Worm (Caenorhabditis elegans) whole organism, midembryonic: Measurements from ENCODE around the gene W05E10.1.

ENCODE experiments used
- T22C8.4 ChIP-seq: fragments of 200-800 bp; sonication (Bioruptor generic); IDR thresholded peaks from 2 replicates; pipeline ENCODE4 v1.3.6; 2022; ENCODE audit warnings: missing genetic modification characterization, missing compliant biosample characterization
- cog-1 ChIP-seq: sonication (generic microtip); optimal IDR thresholded peaks from 2 replicates; lab custom pipeline; 2016; ENCODE audit warnings: missing genetic modification characterization, missing compliant biosample characterization
- flt-1 ChIP-seq: fragments of 200-800 bp; sonication (Bioruptor generic); IDR thresholded peaks from 2 replicates; pipeline ENCODE4 v1.3.6; 2022; ENCODE audit warnings: missing genetic modification characterization, missing compliant biosample characterization
- klf-2 ChIP-seq: fragments of 200-800 bp; sonication (Bioruptor generic); conservative IDR thresholded peaks from 2 replicates; pipeline ENCODE4 v1.3.6; 2022; ENCODE audit warnings: missing genetic modification reagents, missing genetic modification characterization, missing compliant biosample characterization
- med-1 ChIP-seq: sonication (generic microtip); optimal IDR thresholded peaks from 2 replicates; lab custom pipeline; 2017; ENCODE audit warnings: missing genetic modification characterization, mild to moderate bottlenecking, missing compliant biosample characterization, antibody characterized with exemption, missing genetic modification reagents; ENCODE audit not compliant: insufficient read depth
- ref-1 ChIP-seq: fragments of 200-800 bp; sonication (Bioruptor generic); conservative IDR thresholded peaks from 2 replicates; pipeline ENCODE4 v1.3.6; 2022; ENCODE audit warnings: missing genetic modification reagents, missing genetic modification characterization, missing compliant biosample characterization
- tab-1 ChIP-seq: fragments of 200-800 bp; sonication (Bioruptor generic); IDR thresholded peaks from 2 replicates; pipeline ENCODE4 v1.3.6; 2022; ENCODE audit warnings: missing genetic modification characterization, missing compliant biosample characterization
- ztf-23 ChIP-seq: fragments of 200-800 bp; sonication (Bioruptor generic); IDR thresholded peaks from 2 replicates; pipeline ENCODE4 v1.3.6; 2022; ENCODE audit warnings: missing genetic modification reagents, missing genetic modification characterization, missing compliant biosample characterization
- ztf-29 ChIP-seq: fragments of 200-800 bp; sonication (Bioruptor generic); IDR thresholded peaks from 2 replicates; pipeline ENCODE4 v1.3.6; 2022; ENCODE audit warnings: missing genetic modification reagents, missing genetic modification characterization, missing compliant biosample characterization

Gene W05E10.1

DNA sequence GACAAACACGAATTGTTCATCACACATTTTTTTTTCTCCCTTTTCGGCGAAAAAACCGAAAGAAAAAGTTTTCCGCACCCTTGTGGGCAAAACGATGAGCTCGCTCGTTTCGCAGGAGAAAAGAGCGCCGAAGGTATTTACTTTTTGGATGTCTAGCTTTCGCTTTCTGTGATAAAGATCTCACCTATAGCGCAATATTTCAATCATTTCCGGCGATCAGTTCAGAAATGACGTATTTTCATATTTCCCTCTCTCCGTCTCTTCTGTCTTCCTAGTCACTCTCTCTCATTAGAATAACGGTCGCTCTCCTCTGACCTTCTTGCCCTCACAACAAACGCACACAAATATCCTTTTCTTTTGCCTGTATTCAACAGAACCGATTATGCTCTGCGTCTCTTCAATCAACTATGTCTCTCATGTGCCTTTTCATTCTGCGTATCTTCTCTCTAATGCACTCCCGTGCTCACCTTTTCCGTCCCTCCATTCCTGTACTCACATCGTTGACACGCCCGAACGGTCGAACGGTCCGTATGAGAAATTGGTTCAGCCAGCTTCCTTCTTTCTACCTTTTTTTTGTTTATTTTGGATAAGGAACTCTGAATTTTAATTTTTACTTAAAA lies 17.6 kb downstream of the W05E10.1 start:
- TF ChIP-seq cog-1 (tag; lab: Kevin White, UChicago) = peak; percentile 48
- TF ChIP-seq med-1 = no peak

DNA sequence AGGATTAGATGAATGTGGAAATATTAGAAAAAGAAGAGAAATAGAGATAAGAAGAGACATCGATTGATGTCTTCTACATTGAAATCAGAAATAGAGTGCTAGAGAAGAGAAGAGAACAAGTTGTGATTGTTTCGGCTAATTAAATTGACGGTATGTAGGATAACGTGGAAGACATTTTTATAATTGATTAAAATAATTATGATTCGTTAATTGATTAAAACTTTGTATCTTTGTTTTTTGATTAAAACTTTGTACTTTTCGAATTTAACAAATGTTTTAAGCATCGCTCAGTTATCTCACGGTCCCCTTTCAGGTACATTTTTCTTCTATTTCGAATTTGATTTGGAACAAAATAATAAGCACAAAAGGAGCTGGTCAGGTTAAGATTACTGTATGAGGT lies 19.0 kb downstream of the W05E10.1 start, which contains the start of gene lgc-44:
Gene lgc-44 (minus strand): TSS at position 101 of the 400 bp plus-strand sequence.
- TF ChIP-seq flt-1 (GFP tag; lab: Robert Waterston, UW) (no peak), T22C8.4 (GFP tag; lab: Robert Waterston, UW) (no peak), ztf-29 (GFP tag; lab: Robert Waterston, UW) (no peak), ref-1 (GFP tag; lab: Robert Waterston, UW) (no peak), cog-1 (tag; lab: Kevin White, UChicago) (no peak), klf-2 (GFP tag; lab: Robert Waterston, UW) (no peak), med-1 (no peak), ztf-23 (no peak), tab-1 (GFP tag; lab: Robert Waterston, UW) (no peak)

DNA sequence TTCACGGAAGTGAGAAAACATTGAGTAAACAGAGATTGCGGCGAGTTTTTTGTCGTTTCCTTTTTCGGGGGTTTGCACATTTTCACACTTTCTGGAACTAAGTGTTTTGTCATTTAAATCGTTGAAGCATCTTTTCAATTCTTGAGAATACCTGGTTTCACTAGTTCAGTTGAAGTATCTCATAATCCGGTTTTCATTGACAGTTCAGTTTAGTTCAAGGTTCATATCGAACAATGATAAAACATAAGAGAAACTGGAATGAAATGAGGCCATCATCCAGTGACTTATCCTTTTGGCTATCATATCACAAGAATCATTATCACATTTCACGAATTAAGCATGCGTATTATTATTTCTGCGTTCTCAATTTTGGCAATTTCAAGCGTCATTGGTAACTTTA lies 24.3 kb downstream of the W05E10.1 start, which contains the start of gene F46F3.3:
Gene F46F3.3 (plus strand): TSS at position 301 of the 400 bp plus-strand sequence.
- TF ChIP-seq med-1 = no peak
- no peak for TF ChIP-seq cog-1 (tag; lab: Kevin White, UChicago)
- TF ChIP-seq T22C8.4 (GFP tag; lab: Robert Waterston, UW) = no peak
- no peak for TF ChIP-seq ztf-29 (GFP tag; lab: Robert Waterston, UW)
- TF ChIP-seq flt-1 (GFP tag; lab: Robert Waterston, UW) = no peak
- no peak for TF ChIP-seq klf-2 (GFP tag; lab: Robert Waterston, UW)
- no peak for TF ChIP-seq tab-1 (GFP tag; lab: Robert Waterston, UW)
- TF ChIP-seq ref-1 (GFP tag; lab: Robert Waterston, UW) = no peak
- TF ChIP-seq ztf-23 = no peak

DNA sequence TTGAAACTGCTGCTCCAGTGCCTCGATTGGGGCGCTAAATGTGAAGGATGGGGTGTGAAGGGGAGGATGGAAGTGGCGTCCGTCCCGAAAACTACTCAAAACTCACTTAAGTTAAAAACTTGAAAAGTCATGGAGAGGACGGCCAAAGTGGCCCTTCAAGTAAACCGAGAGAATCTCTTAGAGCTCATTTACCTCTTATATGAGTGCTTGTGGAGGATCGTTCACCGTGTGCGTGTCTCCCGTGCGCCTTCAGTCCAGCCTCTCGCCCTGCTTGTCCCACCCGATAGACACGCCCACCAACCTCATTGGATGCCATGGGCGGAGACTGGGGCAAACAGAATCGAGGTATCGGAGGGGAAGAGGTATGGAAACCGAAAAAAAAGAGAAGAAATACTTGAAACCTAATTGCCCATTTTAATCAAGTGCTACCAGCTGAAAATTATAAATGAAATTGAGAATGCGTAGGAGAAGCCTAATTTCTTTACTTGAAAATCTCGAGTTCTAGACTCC lies 26.6 kb downstream of the W05E10.1 start, which contains the start of gene ceh-27:
Gene ceh-27 (minus strand): TSS at position 228 of the 510 bp plus-strand sequence.
- no peak for TF ChIP-seq med-1
- peak; percentile 26; the same call in 1 of the 2 replicates for TF ChIP-seq ztf-23

DNA sequence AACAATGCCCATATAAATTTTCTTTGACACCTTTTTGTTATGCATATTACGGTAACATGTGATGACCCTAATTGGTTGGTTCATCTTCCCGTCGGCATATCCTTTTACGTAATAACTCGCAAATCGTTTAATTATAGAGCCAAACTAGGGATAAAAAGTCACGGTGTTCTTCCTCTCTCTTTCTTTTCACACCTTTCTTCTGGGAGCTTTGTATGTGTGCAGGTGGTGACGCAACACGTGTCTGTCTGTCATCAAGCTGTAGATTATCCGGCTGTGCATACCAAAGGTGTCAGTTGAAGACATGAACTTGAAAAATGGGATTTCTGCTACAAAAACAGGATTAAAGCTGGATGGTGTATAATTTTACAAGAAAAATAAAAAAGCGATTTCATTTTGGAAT lies 30.9 kb downstream of the W05E10.1 start:
- no peak for TF ChIP-seq T22C8.4 (GFP tag; lab: Robert Waterston, UW)
- TF ChIP-seq ref-1 (GFP tag; lab: Robert Waterston, UW) = no peak
- TF ChIP-seq med-1 = no peak
- no peak for TF ChIP-seq klf-2 (GFP tag; lab: Robert Waterston, UW)
- no peak for TF ChIP-seq flt-1 (GFP tag; lab: Robert Waterston, UW)
- no peak for TF ChIP-seq ztf-23
- no peak for TF ChIP-seq ztf-29 (GFP tag; lab: Robert Waterston, UW)
- no peak for TF ChIP-seq cog-1 (tag; lab: Kevin White, UChicago)
- no peak for TF ChIP-seq tab-1 (GFP tag; lab: Robert Waterston, UW)

DNA sequence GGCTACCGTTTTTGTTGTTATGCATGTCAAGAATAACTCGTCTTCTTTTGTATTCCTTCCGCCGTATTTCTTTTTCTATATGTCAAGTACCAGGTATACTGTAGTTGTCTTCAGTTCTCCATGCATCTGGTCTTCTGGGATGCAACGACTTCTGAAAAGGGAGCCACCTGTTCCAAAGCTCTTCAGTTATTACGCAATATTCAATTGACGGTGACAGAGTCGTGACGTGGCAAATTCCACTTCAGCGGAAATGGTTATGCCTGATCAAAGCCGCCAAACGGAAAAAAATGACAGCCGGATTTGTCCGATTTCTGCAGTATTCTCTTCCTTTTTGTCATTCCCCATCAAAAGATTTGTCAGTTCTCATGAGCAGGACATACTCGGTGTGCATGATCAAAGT lies 35.0 kb downstream of the W05E10.1 start:
- TF ChIP-seq tab-1 (GFP tag; lab: Robert Waterston, UW) (no peak), ztf-23 (no peak), med-1 (no peak), ref-1 (GFP tag; lab: Robert Waterston, UW) (no peak), flt-1 (GFP tag; lab: Robert Waterston, UW) (no peak), T22C8.4 (GFP tag; lab: Robert Waterston, UW) (no peak), cog-1 (tag; lab: Kevin White, UChicago) (no peak), klf-2 (GFP tag; lab: Robert Waterston, UW) (no peak), ztf-29 (GFP tag; lab: Robert Waterston, UW) (no peak)

DNA sequence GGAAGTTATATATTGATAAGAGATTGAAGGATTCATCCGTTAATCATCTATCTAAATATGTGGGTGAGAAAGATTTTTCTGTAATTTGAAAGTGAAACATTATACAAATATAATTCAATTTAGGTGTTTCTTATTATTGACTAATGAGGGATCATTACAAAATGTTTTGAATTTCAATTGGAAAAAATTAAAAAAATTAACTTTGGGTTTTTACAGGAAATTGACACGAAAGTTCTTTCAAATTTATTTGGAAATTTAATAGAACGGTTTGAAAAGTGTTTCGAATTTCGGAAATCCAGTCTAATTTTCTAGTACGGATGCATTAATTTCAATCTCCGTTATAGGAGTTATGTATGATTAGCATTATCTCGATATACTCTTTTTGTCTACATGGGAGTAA lies 38.4 kb downstream of the W05E10.1 start:
- no peak for TF ChIP-seq tab-1 (GFP tag; lab: Robert Waterston, UW)
- TF ChIP-seq cog-1 (tag; lab: Kevin White, UChicago) = no peak
- no peak for TF ChIP-seq flt-1 (GFP tag; lab: Robert Waterston, UW)
- no peak for TF ChIP-seq T22C8.4 (GFP tag; lab: Robert Waterston, UW)
- no peak for TF ChIP-seq med-1
- no peak for TF ChIP-seq klf-2 (GFP tag; lab: Robert Waterston, UW)
- TF ChIP-seq ref-1 (GFP tag; lab: Robert Waterston, UW) = no peak
- no peak for TF ChIP-seq ztf-23
- no peak for TF ChIP-seq ztf-29 (GFP tag; lab: Robert Waterston, UW)

DNA sequence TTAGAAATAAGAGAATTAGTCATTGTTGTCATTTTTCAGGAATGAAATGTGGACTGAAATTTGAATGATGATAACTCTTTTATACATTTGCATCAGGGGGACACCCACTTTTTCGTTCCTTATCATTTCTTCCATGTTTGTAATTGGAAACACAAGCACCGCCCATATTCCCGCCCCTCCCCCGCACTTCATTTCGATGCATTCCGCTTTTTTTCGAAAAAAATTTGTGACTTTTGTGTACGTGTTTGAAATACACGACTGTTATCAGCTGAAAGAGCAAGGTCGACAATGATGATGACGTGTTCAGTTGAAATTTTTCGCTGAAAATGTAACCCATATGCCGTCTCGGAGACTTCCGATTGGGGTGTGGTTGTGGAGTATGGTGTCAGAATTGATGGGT lies 40.8 kb downstream of the W05E10.1 start, which contains the start of gene zip-10:
Gene zip-10 (minus strand): TSS at position 43 of the 400 bp plus-strand sequence.
- TF ChIP-seq T22C8.4 (GFP tag; lab: Robert Waterston, UW) (no peak), ref-1 (GFP tag; lab: Robert Waterston, UW) (no peak)

DNA sequence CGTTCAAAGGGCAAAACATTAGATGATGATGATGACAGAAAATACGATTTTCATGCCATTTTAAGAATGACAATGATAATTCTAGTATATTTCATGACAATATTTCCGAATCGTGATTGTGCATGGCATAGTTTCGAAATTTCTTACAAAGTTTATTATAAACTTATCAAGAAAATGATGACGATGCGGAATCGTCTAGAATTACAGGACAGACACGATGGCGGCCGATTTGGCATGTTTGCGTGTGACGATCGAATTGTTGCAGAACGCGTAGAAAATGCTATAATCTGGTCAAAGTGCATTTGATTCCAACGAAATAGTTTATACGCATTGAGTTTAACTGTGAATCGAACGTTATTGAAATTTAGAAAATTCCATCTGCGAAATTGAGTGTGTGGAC lies 42.2 kb downstream of the W05E10.1 start:
- no peak for TF ChIP-seq tab-1 (GFP tag; lab: Robert Waterston, UW)
- TF ChIP-seq med-1 = no peak
- TF ChIP-seq ref-1 (GFP tag; lab: Robert Waterston, UW) = no peak
- no peak for TF ChIP-seq T22C8.4 (GFP tag; lab: Robert Waterston, UW)
- no peak for TF ChIP-seq klf-2 (GFP tag; lab: Robert Waterston, UW)
- no peak for TF ChIP-seq cog-1 (tag; lab: Kevin White, UChicago)
- TF ChIP-seq flt-1 (GFP tag; lab: Robert Waterston, UW) = no peak
- TF ChIP-seq ztf-29 (GFP tag; lab: Robert Waterston, UW) = no peak
- no peak for TF ChIP-seq ztf-23

DNA sequence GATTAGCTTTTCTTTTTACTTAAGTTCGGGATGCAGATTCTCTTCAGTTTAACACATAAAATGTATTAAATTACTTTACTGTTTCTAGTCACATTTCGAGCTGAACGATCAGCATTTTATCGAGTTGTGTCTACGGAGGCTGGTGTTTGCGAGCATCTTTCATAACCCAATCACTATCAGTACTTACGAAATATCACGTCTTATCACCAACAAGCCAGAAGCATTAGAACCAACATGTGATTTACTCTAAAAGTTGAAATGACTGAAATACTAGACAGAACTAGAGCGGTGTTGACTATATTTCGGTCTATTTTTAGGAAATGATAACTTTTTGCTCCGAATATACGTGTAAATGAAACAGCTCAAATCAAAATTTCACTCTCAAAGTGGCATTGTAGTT lies 43.1 kb downstream of the W05E10.1 start:
- no peak for TF ChIP-seq ztf-29 (GFP tag; lab: Robert Waterston, UW)
- TF ChIP-seq flt-1 (GFP tag; lab: Robert Waterston, UW) = no peak
- no peak for TF ChIP-seq med-1
- TF ChIP-seq ref-1 (GFP tag; lab: Robert Waterston, UW) = no peak
- no peak for TF ChIP-seq klf-2 (GFP tag; lab: Robert Waterston, UW)
- TF ChIP-seq ztf-23 = no peak
- no peak for TF ChIP-seq T22C8.4 (GFP tag; lab: Robert Waterston, UW)
- no peak for TF ChIP-seq cog-1 (tag; lab: Kevin White, UChicago)
- no peak for TF ChIP-seq tab-1 (GFP tag; lab: Robert Waterston, UW)
